Fruit fly (Drosophila melanogaster) whole organism, wandering third instar larva: ENCODE results near the gene fal.

Experiments
- Abd-B ChIP-seq: fragments of >200 bp; optimal IDR thresholded peaks from 2 replicates; lab custom pipeline; 2017; ENCODE audit warnings: missing biosample characterization, missing genetic modification characterization
- CG32264 ChIP-seq: fragments of 200-800 bp; sonication (Bioruptor generic); optimal IDR thresholded peaks from 2 replicates; lab custom pipeline; 2016; ENCODE audit warnings: missing biosample characterization, missing genetic modification characterization
- CG9705 ChIP-seq: fragments of 200-800 bp; sonication (Bioruptor generic); optimal IDR thresholded peaks from 2 replicates; lab custom pipeline; 2018; ENCODE audit warnings: missing biosample characterization, mild to moderate bottlenecking, missing genetic modification characterization
- CrebA ChIP-seq: fragments of 200-800 bp; sonication (Bioruptor generic); optimal IDR thresholded peaks from 2 replicates; lab custom pipeline; 2016; ENCODE audit warnings: missing biosample characterization, mild to moderate bottlenecking, missing genetic modification characterization, borderline replicate concordance
- Dfd ChIP-seq: fragments of >200 bp; optimal IDR thresholded peaks from 2 replicates; lab custom pipeline; 2017; ENCODE audit warnings: missing biosample characterization, missing genetic modification characterization
- Dif ChIP-seq: fragments of 200-275, 200-300 bp; sonication (Bioruptor generic); optimal IDR thresholded peaks from 2 replicates; lab custom pipeline; 2018; ENCODE audit warnings: missing biosample characterization, missing genetic modification characterization; ENCODE audit not compliant: partially characterized antibody
- GATAd ChIP-seq: sonication (Bioruptor generic); optimal IDR thresholded peaks from 2 replicates; lab custom pipeline; 2016; ENCODE audit warnings: missing biosample characterization, missing genetic modification characterization
- HLH106 ChIP-seq: fragments of 200-800 bp; optimal IDR thresholded peaks from 3 replicates; lab custom pipeline; 2019; ENCODE audit warnings: missing biosample characterization, mild to moderate bottlenecking, missing genetic modification characterization, moderate library complexity
- Hnf4 ChIP-seq: fragments of 200-800 bp; sonication (Bioruptor generic); optimal IDR thresholded peaks from 2 replicates; lab custom pipeline; 2016; ENCODE audit warnings: missing biosample characterization, mild to moderate bottlenecking, missing genetic modification characterization
- Hr78 ChIP-seq: fragments of >200 bp; optimal IDR thresholded peaks from 2 replicates; lab custom pipeline; 2017; ENCODE audit warnings: missing biosample characterization, missing genetic modification characterization
- Hr83 ChIP-seq: fragments of 200-300 bp; sonication (Bioruptor generic); optimal IDR thresholded peaks from 2 replicates; lab custom pipeline; 2016; ENCODE audit warnings: missing biosample characterization, mild to moderate bottlenecking, missing genetic modification characterization, moderate library complexity; ENCODE audit not compliant: poor library complexity, severe bottlenecking
- Jra ChIP-seq: sonication (Bioruptor generic); optimal IDR thresholded peaks from 2 replicates; lab custom pipeline; 2016; ENCODE audit warnings: missing biosample characterization, missing genetic modification characterization
- Mio ChIP-seq: sonication (Bioruptor generic); optimal IDR thresholded peaks from 2 replicates; lab custom pipeline; 2016; ENCODE audit warnings: missing biosample characterization, missing genetic modification characterization
- Myc ChIP-seq: fragments of >200 bp; optimal IDR thresholded peaks from 2 replicates; lab custom pipeline; 2017
- N ChIP-seq: fragments of >200 bp; optimal IDR thresholded peaks from 2 replicates; lab custom pipeline; 2018; ENCODE audit warnings: missing biosample characterization, missing external identifiers, missing genetic modification characterization
- OdsH ChIP-seq: fragments of 200-800 bp; sonication (Bioruptor generic); optimal IDR thresholded peaks from 2 replicates; lab custom pipeline; 2016; ENCODE audit warnings: missing biosample characterization, mild to moderate bottlenecking, missing genetic modification characterization
- Rel ChIP-seq, 2 experiments: fragments of 200-800 bp; sonication (Bioruptor generic) in 1 of 2; optimal IDR thresholded peaks; 2 replicates in 1 of 2; 3 replicates in 1 of 2; lab custom pipeline; 2016 to 2019; ENCODE audit warnings: mild to moderate bottlenecking in 2 of 2, missing biosample characterization in 2 of 2, missing genetic modification characterization in 2 of 2, moderate library complexity in 1 of 2
- Sp1 ChIP-seq: fragments of 200-800 bp; sonication (Bioruptor generic); optimal IDR thresholded peaks from 3 replicates; lab custom pipeline; 2019; ENCODE audit warnings: missing biosample characterization, mild to moderate bottlenecking, missing genetic modification characterization, moderate library complexity
- Vsx2 ChIP-seq: fragments of 200-300, 225-300 bp; sonication (Bioruptor generic); optimal IDR thresholded peaks from 2 replicates; lab custom pipeline; 2018; ENCODE audit warnings: missing biosample characterization, missing genetic modification characterization; ENCODE audit not compliant: partially characterized antibody
- br ChIP-seq: fragments of 200-800 bp; sonication (Bioruptor generic); optimal IDR thresholded peaks from 2 replicates; lab custom pipeline; 2016; ENCODE audit warnings: missing biosample characterization, missing genetic modification characterization
- brk ChIP-seq: fragments of 200-800 bp; sonication (Bioruptor generic); optimal IDR thresholded peaks from 2 replicates; lab custom pipeline; 2016; ENCODE audit warnings: missing biosample characterization, mild to moderate bottlenecking, missing genetic modification characterization
- dl ChIP-seq, 2 experiments: fragments of 175-275, 200-275 bp in 1 of 2; fragments of 200-275 bp in 1 of 2; sonication (Bioruptor generic); optimal IDR thresholded peaks; lab custom pipeline; 2018; ENCODE audit warnings: mild to moderate bottlenecking in 2 of 2, missing biosample characterization in 2 of 2, missing genetic modification characterization in 2 of 2, moderate library complexity in 2 of 2; ENCODE audit not compliant: partially characterized antibody in 2 of 2, insufficient read depth in 1 of 2
- dmrt93B ChIP-seq: fragments of 200-800 bp; sonication (Bioruptor generic); optimal IDR thresholded peaks from 2 replicates; lab custom pipeline; 2018; ENCODE audit warnings: missing biosample characterization, mild to moderate bottlenecking, missing genetic modification characterization
- dsf ChIP-seq: sonication (Bioruptor generic); optimal IDR thresholded peaks from 2 replicates; lab custom pipeline; 2016; ENCODE audit warnings: missing biosample characterization, missing genetic modification characterization, borderline replicate concordance
- ey ChIP-seq: fragments of 200-800 bp; sonication (Bioruptor generic); optimal IDR thresholded peaks from 2 replicates; lab custom pipeline; 2016; ENCODE audit warnings: missing biosample characterization, missing genetic modification characterization
- foxo ChIP-seq, 2 experiments: fragments of 200-800 bp; sonication (Bioruptor generic); optimal IDR thresholded peaks; 2 replicates in 1 of 2; 3 replicates in 1 of 2; lab custom pipeline; 2016 to 2017; ENCODE audit warnings: missing biosample characterization in 2 of 2, missing genetic modification characterization in 2 of 2
- fru ChIP-seq: fragments of 200-800 bp; sonication (Bioruptor generic); optimal IDR thresholded peaks from 3 replicates; lab custom pipeline; 2016; ENCODE audit warnings: missing biosample characterization, mild to moderate bottlenecking, missing genetic modification characterization
- h ChIP-seq: fragments of 200-800 bp; sonication (Bioruptor generic); optimal IDR thresholded peaks from 3 replicates; lab custom pipeline; 2016; ENCODE audit warnings: missing biosample characterization, mild to moderate bottlenecking, missing genetic modification characterization
- jim ChIP-seq: fragments of 175-275, 200-325 bp; sonication (Bioruptor generic); optimal IDR thresholded peaks from 2 replicates; lab custom pipeline; 2016; ENCODE audit warnings: missing biosample characterization, mild to moderate bottlenecking, missing genetic modification characterization
- lola ChIP-seq: fragments of >200 bp; optimal IDR thresholded peaks from 2 replicates; lab custom pipeline; 2017; ENCODE audit warnings: missing biosample characterization, missing genetic modification characterization
- pan ChIP-seq: fragments of >200 bp; optimal IDR thresholded peaks from 2 replicates; lab custom pipeline; 2017
- psq ChIP-seq: fragments of 200-800 bp; sonication (Bioruptor generic); optimal IDR thresholded peaks from 3 replicates; lab custom pipeline; 2017; ENCODE audit warnings: missing biosample characterization, mild to moderate bottlenecking, missing genetic modification characterization, moderate library complexity
- rgr ChIP-seq: fragments of 200-800 bp; sonication (Bioruptor generic); optimal IDR thresholded peaks from 3 replicates; lab custom pipeline; 2016; ENCODE audit warnings: missing biosample characterization, mild to moderate bottlenecking, missing genetic modification characterization
- sage ChIP-seq: fragments of 200-800 bp; sonication (Bioruptor generic); optimal IDR thresholded peaks from 2 replicates; lab custom pipeline; 2016; ENCODE audit warnings: missing biosample characterization, mild to moderate bottlenecking, missing genetic modification characterization
- sv ChIP-seq: fragments of 200-800 bp; sonication (Bioruptor generic); optimal IDR thresholded peaks from 3 replicates; lab custom pipeline; 2016; ENCODE audit warnings: missing biosample characterization, missing genetic modification characterization
- tai ChIP-seq: sonication (Bioruptor generic); optimal IDR thresholded peaks from 2 replicates; lab custom pipeline; 2016; ENCODE audit warnings: missing biosample characterization, missing genetic modification characterization
- usp ChIP-seq: fragments of >200 bp; optimal IDR thresholded peaks from 2 replicates; lab custom pipeline; 2017; ENCODE audit warnings: missing biosample characterization, missing genetic modification characterization
- woc ChIP-seq: sonication (Bioruptor generic); optimal IDR thresholded peaks from 2 replicates; lab custom pipeline; 2016; ENCODE audit warnings: missing biosample characterization, mild to moderate bottlenecking, missing genetic modification characterization

fal gene

DNA sequence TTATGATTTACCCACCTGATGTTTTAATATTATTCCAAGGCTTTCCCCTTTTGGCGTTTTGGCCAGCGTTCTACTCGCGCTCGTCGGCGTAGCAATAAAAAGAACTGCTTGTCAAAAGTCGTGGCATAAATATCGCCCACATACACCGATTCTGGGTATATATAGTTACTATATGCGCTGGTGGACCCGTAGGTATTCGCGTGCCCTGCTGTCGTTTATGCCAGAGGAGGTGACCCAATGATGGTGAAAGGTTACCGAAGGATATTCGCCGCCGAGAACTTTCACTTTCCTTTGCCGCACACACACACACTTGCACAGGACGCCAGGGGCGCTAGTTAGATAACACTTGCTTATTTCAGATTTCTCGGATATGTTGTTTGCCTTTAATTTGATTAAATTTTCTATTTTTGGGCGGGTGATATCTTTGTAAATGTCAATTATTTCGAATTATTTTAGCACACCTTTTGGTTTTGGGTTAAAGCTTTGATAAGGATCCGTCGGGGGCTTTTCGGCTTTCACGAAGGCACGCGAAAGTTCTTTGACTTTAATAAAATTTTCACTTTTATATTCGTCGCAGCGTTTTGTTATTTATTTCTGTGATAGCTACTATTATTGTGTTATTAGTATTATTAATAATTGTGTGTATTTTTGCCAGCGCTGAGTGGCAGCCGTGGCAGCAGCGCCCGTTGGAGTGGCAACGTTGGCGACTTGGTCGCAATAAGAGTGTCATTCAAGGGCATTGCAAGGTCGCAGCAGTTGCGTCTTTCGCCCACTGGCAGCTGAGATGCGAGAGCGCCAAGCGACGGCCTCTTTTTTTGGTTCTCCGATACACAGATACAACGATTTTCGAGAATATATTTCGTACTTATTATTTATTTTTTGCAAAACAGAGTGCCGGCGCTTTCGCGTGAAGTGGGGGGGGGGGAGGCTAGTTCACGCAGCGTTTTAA, 2.6 kb upstream of the fal start:
- no peak for TF ChIP-seq Rel (GFP tag; optimal IDR thresholded peaks at IDR 0.05; lab: Kevin White, UChicago)
- TF ChIP-seq Rel (tag; optimal IDR thresholded peaks at IDR 0.05; lab: Kevin White, UChicago) = peak; percentile 73
- TF ChIP-seq Dif = peak; percentile 7
- TF ChIP-seq sage (GFP tag; lab: Kevin White, UChicago) = peak; percentile 12
- TF ChIP-seq sv (GFP tag; lab: Kevin White, UChicago) = no peak
- TF ChIP-seq ey (GFP tag; lab: Kevin White, UChicago) = no peak
- TF ChIP-seq jim (GFP tag; lab: Kevin White, UChicago) = no peak
- TF ChIP-seq, all 38 proteins: peak for 3

DNA sequence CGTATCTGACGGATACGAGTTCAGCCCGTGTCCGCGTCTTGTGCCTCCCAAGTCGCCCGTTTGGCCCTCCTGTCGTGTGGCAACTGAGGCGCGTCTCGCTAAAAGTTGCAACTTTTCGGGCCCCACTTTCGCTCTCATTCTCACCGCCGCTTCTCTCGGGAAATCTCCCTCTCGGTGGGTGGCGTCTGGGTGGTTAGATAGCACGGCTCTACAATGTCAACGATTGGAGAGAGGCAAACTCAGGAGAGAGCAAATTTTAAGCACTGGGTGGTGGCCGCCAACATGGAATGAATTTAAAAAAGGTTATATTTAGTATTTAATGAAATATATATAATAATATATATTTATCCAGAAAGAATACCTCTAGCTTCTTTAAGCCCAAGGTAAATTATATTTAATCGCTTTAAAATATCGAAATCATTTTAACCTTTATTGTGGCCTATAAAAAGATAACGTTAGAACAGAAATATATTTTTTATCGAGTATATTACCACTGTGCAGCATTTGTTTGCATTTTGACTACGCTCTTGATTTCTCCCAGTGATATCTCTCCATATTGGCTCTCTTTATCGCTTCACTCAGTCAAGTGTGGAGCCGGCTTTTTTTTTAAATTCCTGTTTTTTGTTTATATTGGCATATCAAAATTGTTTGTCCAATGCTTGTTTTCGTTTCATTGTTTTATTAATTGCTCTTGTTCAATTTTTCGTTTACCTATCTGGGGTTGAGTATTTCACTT, 1.8 kb upstream of the fal start, which contains the start of gene Gbs-76A:
TSS of gene Gbs-76A (minus strand) at position 327 of the 736 bp plus-strand sequence.
- TF ChIP-seq sv (GFP tag; lab: Kevin White, UChicago) (no peak), Dfd (GFP tag; lab: Kevin White, UChicago) (no peak), tai (GFP tag; lab: Kevin White, UChicago) (peak; percentile 57), Hr83 (GFP tag; lab: Kevin White, UChicago) (no peak), Mio (GFP tag; lab: Kevin White, UChicago) (no peak), Rel (GFP tag; optimal IDR thresholded peaks at IDR 0.05; lab: Kevin White, UChicago) (no peak), Rel (tag; optimal IDR thresholded peaks at IDR 0.05; lab: Kevin White, UChicago) (peak; percentile 47), dsf (no peak), CG9705 (GFP tag; lab: Kevin White, UChicago) (peak; percentile 53), Hnf4 (GFP tag; lab: Kevin White, UChicago) (peak; percentile 71), dl (GFP tag; optimal IDR thresholded peaks at IDR 0.05; lab: Kevin White, UChicago; ENCODE audit: insufficient read depth in 1 of 2, partially characterized antibody in 2 of 2) (peak; percentile 66 to 68), jim (GFP tag; lab: Kevin White, UChicago) (no peak), h (GFP tag; lab: Kevin White, UChicago) (peak; percentile 65), CrebA (GFP tag; lab: Kevin White, UChicago) (no peak), GATAd (GFP tag; lab: Kevin White, UChicago) (no peak), woc (GFP tag; lab: Kevin White, UChicago) (peak; percentile 65), fru (GFP tag; lab: Kevin White, UChicago) (peak; percentile 63), Jra (GFP tag; lab: Kevin White, UChicago) (peak; percentile 45), pan (no peak), brk (peak; percentile 72), sage (GFP tag; lab: Kevin White, UChicago) (peak; percentile 31), br (GFP tag; lab: Kevin White, UChicago) (peak; percentile 21), N (no peak), CG32264 (peak; percentile 37), rgr (GFP tag; lab: Kevin White, UChicago) (peak; percentile 77), HLH106 (tag; lab: Kevin White, UChicago) (peak; percentile 90), Dif (peak; percentile 80), Myc (lab: Kevin White, UChicago) (no peak), Vsx2 (no peak), psq (peak; percentile 78), lola (no peak), foxo (GFP tag; optimal IDR thresholded peaks at IDR 0.05; lab: Kevin White, UChicago) (peak in 1 of 2 experiments; percentile 77), usp (GFP tag; lab: Kevin White, UChicago) (no peak), Sp1 (GFP tag; lab: Kevin White, UChicago) (peak; percentile 93), ey (GFP tag; lab: Kevin White, UChicago) (peak; percentile 17), Hr78 (GFP tag; lab: Kevin White, UChicago) (no peak), dmrt93B (GFP tag; lab: Kevin White, UChicago) (peak; percentile 66), Abd-B (GFP tag; lab: Kevin White, UChicago) (no peak), OdsH (peak; percentile 78)
